Worm (Caenorhabditis elegans): ENCODE data around the gene lys-10.
"Not testable (repeated sequence)": the region's sequence is repeated elsewhere in the genome, so short reads cannot be mapped to it uniquely, and the experiment has no call there.

ce11 chrIV:8352036-8352435 is 19.4 kb downstream of the lys-10 start, which contains the start of gene F17E9.16:
- TF ChIP-seq dpl-1 (GFP tag; optimal IDR thresholded peaks at IDR 0.05); lsy-2 (tag; optimal IDR thresholded peaks at IDR 0.05); unc-62 (GFP tag; optimal IDR thresholded peaks at IDR 0.05); mdl-1 (tag; optimal IDR thresholded peaks at IDR 0.05); dsc-1 (tag; optimal IDR thresholded peaks at IDR 0.05); isw-1 (GFP tag; IDR thresholded peaks at IDR 0.05): not testable (repeated sequence)
